Worm (Caenorhabditis elegans): ENCODE measurements around the gene B0280.7.

- TF ChIP-seq ZK546.5 (tag; optimal IDR thresholded peaks at IDR 0.05) (no peak), ceh-82 (tag; optimal IDR thresholded peaks at IDR 0.05) (no peak), egl-27 (tag; optimal IDR thresholded peaks at IDR 0.05) (peak; percentile 26)
These were observed 40.9 kb upstream of the B0280.7 start for ce11 chrIII:7152569-7152968.
